Fruit fly (Drosophila melanogaster): Measurements from ENCODE around the gene CG17959.

The CG17959 gene

dm6 chrX:2951637-2952036 is 4.7 kb downstream of the CG17959 start:
- no peak for TF ChIP-seq noc (tag; optimal IDR thresholded peaks at IDR 0.05)

dm6 chrX:2956641-2957040 is 9.7 kb downstream of the CG17959 start:
- TF ChIP-seq noc (tag; optimal IDR thresholded peaks at IDR 0.05): no peak

- no peak for TF ChIP-seq noc (tag; optimal IDR thresholded peaks at IDR 0.05)
These were observed 16.3 kb downstream of the CG17959 start for dm6 chrX:2963171-2963570.

dm6 chrX:2963790-2964335 is 17.0 kb downstream of the CG17959 start:
- TF ChIP-seq noc (tag; optimal IDR thresholded peaks at IDR 0.05): no peak

DNA sequence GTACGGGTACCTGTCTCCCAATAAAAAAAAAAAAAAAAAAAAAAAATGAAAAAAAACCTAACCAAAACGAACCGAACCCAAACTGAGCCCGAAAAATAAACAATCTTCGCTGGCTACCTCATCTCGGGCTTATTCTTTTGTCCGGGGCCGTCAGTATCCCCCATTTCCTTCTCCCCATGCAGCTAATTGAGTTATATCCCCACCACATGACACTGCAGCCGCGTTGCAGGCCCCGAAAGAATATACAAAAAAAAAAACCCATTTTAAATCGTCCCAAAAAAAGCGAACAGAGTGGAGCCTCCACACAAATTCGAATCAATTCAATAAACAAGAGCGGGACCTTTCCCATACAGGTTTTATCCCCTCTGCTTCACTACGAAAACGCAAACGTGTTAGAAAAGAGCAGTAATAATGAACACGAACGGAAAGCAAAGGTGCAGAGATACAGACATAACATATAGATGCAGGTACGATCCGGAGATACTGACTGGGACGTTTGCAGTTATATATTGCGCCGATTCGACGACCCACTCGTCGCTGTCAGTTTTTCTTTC is 17.9 kb downstream of the CG17959 start:
- TF ChIP-seq noc (tag; optimal IDR thresholded peaks at IDR 0.05): no peak

- TF ChIP-seq noc (tag; optimal IDR thresholded peaks at IDR 0.05): no peak
These were observed 22.1 kb downstream of the CG17959 start for dm6 chrX:2969039-2969438.

- TF ChIP-seq noc (tag; optimal IDR thresholded peaks at IDR 0.05): no peak
These were observed 26.7 kb downstream of the CG17959 start, which contains the start of gene rst for dm6 chrX:2973593-2973992. Gene rst (minus strand): TSS chrX:2973834.

DNA sequence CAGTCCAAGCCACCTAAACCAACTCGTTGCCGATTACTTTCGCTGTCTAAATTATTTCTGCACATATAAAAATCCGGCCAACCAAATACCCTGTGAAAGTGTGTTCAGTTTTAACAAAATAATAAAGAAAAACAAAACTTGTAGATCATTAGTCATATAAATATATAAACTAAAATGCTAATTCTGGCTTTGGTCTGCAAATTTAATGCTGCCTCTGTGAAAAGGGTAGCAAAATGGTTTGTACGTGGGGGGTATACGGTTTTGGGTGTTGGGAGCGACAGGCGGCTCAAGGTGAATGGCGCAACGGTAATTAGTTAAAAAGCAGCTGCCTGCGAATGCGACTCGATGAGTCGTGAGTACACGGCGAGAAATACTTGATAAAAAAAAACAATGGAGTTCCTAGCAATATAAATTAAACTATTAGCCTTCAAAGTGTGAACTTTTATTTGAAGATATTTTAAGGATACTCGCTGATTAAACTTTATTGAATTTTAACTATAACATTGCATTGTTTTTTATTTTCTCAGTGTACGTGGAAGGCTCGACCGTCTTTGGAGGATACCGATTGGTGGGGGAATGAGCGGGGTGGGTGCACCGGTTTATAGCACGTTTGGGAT is 31.1 kb downstream of the CG17959 start:
- no peak for TF ChIP-seq noc (tag; optimal IDR thresholded peaks at IDR 0.05)

DNA sequence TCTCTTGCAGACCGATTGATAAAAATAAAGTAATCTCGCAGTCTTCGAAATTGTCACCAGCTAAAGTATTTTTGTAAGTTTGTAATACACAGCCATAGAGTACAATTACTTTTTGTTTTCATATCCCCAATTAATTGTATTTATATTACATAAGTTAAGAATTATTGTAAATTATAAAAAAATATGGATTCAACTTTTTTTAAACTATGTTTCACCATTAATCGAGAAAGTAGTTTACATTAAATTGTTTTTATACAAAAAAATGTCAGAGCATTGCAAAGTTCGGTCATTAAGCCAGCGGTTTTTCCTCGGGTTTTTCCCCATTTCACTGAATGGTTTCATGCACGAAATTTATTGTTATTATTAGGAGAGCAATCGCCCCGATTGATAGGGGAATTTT is 33.4 kb downstream of the CG17959 start:
- no peak for TF ChIP-seq noc (tag; optimal IDR thresholded peaks at IDR 0.05)

- no peak for TF ChIP-seq noc (tag; optimal IDR thresholded peaks at IDR 0.05)
These were observed 35.6 kb downstream of the CG17959 start for dm6 chrX:2982441-2982995.

dm6 chrX:2984902-2985772 is 38.2 kb downstream of the CG17959 start:
- TF ChIP-seq noc (tag; optimal IDR thresholded peaks at IDR 0.05): no peak

DNA sequence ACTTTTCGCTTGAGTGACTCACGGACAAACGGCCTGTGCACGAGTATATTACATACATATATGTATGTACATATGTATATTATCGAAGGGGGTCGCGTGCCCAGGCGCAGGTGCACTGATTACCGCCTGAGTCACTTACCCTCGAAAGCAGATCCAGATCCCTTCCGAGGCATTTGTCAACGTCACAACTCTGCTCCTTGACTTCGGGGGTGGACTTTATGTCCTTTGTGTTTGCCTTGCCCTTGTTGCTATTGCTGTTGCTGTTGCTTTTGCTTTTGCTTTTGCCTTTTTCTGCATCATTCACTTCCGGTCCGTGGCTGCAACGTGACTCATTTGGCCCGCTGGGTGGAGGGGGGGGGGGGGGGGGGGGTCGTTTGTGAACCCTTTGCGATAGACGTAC is 40.4 kb downstream of the CG17959 start:
- TF ChIP-seq noc (tag; optimal IDR thresholded peaks at IDR 0.05): no peak

- no peak for TF ChIP-seq noc (tag; optimal IDR thresholded peaks at IDR 0.05)
These were observed 42.4 kb downstream of the CG17959 start for dm6 chrX:2989332-2989731.

- no peak for TF ChIP-seq noc (tag; optimal IDR thresholded peaks at IDR 0.05)
These were observed 44.1 kb downstream of the CG17959 start for dm6 chrX:2990952-2991351.

DNA sequence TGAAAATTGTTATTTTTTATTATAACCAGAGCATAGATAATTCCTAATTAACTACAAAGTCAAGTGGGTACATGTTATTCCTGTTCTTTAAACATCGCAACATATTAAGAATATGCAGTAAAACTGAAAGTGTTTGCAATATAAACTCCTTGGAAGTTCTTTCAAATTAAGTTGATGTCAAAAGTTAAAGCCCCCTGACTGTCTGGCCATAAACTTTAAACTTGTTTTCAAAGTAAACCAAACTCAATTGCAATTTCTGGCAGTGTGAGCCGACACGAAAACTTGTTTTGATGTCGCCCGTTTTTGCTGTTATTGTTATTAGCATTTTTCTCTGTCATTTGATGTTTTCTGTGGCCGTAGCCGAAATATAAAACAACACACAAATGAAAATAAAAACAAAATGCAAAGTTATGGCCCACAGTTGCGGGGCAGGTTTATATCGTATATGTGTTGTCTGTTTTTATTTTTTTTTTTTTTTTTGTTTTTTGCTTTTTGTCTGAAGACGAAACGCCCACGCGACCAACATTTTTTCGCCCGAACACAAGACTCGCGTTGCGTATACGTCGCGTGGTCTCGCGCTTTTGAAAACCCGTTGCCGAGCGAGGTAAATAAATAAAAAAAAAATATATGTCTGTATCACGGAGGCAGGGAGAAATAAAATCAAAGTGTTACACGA is 46.3 kb downstream of the CG17959 start:
- TF ChIP-seq noc (tag; optimal IDR thresholded peaks at IDR 0.05): no peak

Data from whole organism, larva.